Worm (Caenorhabditis elegans): ENCODE measurements around the gene clc-18.

clc-18 gene

DNA sequence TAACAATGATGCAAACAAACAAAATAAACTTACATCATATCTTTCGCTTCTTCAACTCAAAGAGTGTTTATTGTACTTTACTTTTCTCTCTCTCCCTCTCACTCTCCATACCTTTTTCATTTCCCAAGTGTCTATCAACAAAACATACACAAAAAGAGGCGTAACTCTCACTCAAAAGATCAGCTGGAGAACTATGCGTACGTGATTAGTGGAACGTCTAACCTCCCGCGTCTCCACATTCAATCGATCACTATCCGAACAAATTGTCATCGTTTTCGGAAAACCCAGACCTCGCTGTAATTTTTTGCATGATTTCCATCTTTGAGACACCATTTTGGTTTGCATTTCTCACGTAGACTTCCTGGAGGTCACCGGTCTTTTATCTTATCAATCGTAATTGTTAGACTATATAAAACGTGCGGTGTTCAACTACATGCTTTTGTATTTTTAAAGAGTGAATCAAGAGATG is 21.7 kb upstream of the clc-18 start, which contains the start of gene nhr-57 (continued):
- TF ChIP-seq elt-3 (tag; optimal IDR thresholded peaks at IDR 0.05) (peak in 3 of 6 experiments; percentile 39 to 98 (median 89)), nhr-76 (tag; optimal IDR thresholded peaks at IDR 0.05) (no peak), aly-2 (tag; optimal IDR thresholded peaks at IDR 0.05) (no peak), aha-1 (tag; optimal IDR thresholded peaks at IDR 0.05) (peak; percentile 100), ces-1 (GFP tag; optimal IDR thresholded peaks at IDR 0.05) (no peak), C16A3.4 (tag; optimal IDR thresholded peaks at IDR 0.05) (peak; percentile 59), snu-23 (GFP tag; optimal IDR thresholded peaks at IDR 0.05) (peak; percentile 76), mep-1 (tag; optimal IDR thresholded peaks at IDR 0.05) (peak; percentile 50), sup-37 (GFP tag; optimal IDR thresholded peaks at IDR 0.05) (peak; percentile 54), zip-4 (GFP tag; optimal IDR thresholded peaks at IDR 0.05) (no peak), jun-1 (tag; optimal IDR thresholded peaks at IDR 0.05) (peak; percentile 26), xbp-1 (tag; optimal IDR thresholded peaks at IDR 0.05) (no peak), ceh-82 (tag; optimal IDR thresholded peaks at IDR 0.05) (peak in 1 of 3 experiments; percentile 32), nhr-12 (tag; optimal IDR thresholded peaks at IDR 0.05) (no peak), skn-1 (tag; optimal IDR thresholded peaks at IDR 0.05) (peak; percentile 92), lin-13 (GFP tag; optimal IDR thresholded peaks at IDR 0.05) (peak; percentile 9), nhr-77 (tag; optimal IDR thresholded peaks at IDR 0.05) (peak; percentile 83), nhr-11 (tag; optimal IDR thresholded peaks at IDR 0.05) (no peak), swsn-7 (tag; optimal IDR thresholded peaks at IDR 0.05) (peak; percentile 51), fkh-4 (tag; optimal IDR thresholded peaks at IDR 0.05; ENCODE audit: borderline replicate concordance) (no peak), blmp-1 (tag; optimal IDR thresholded peaks at IDR 0.05) (peak; percentile 93), fkh-8 (tag; optimal IDR thresholded peaks at IDR 0.05) (peak; percentile 51)

DNA sequence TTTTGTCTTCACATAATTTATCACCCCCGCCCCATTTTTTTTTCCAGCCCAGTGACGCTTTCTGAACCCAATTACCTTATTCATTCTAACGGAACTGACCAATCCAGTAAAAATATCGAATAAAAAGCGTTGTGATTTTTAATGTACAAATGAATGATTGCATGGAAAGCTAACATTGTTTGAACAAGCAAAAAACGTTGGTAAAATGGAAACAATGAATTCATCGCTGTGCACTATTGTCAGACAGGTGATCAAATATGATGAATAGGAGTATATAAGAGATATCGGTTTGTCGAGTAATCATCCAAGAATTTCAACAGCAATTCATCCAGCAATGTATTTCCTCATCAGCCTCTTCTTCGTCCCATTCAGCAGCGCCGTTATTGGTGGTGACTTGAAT is 19.8 kb upstream of the clc-18 start, which contains the start of gene phat-4:
Gene phat-4 (plus strand): TSS at position 301 of the 400 bp plus-strand sequence.
- TF ChIP-seq nhr-19 (GFP tag; conservative IDR thresholded peaks at IDR 0.05) (no peak), aha-1 (tag; optimal IDR thresholded peaks at IDR 0.05) (no peak), egl-27 (tag; optimal IDR thresholded peaks at IDR 0.05) (no peak), vab-15 (tag; optimal IDR thresholded peaks at IDR 0.05) (no peak), lsy-2 (tag; optimal IDR thresholded peaks at IDR 0.05) (no peak)

DNA sequence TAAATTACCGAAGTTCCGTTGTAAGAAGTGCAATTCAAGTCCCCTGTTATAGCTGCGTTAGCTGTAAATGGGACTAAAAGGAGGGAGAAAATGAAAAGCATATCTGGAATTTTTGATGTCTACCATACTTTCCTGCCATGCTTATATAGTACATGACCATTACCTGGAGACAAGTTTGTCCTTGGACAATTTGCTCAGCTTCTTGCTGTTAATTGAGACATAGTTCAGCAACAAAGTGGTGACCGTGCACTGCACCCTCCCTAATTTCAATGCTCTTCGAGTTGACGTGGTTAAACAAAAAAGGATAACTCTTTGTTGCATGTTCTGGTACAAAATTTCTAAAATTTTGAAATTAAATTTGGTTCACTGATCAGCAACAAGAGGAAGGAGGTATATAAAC is 17.7 kb upstream of the clc-18 start, which contains the start of gene T05B4.13:
Gene T05B4.13 (minus strand): TSS at position 101 of the 400 bp plus-strand sequence.
- TF ChIP-seq vab-15 (tag; optimal IDR thresholded peaks at IDR 0.05) = no peak
- TF ChIP-seq dpl-1 (GFP tag; optimal IDR thresholded peaks at IDR 0.05) = no peak
- TF ChIP-seq unc-62 (GFP tag; optimal IDR thresholded peaks at IDR 0.05) = no peak
- TF ChIP-seq lir-3 (tag; optimal IDR thresholded peaks at IDR 0.05; ENCODE audit: poor library complexity) = no peak
- no peak for TF ChIP-seq ceh-63 (GFP tag; optimal IDR thresholded peaks at IDR 0.05)
- TF ChIP-seq alr-1 (tag; optimal IDR thresholded peaks at IDR 0.05; ENCODE audit: borderline replicate concordance) = no peak
- no peak for TF ChIP-seq unc-86 (tag; optimal IDR thresholded peaks at IDR 0.05)
- TF ChIP-seq aly-2 (tag; optimal IDR thresholded peaks at IDR 0.05) = no peak
- no peak for TF ChIP-seq sptf-1 (tag; optimal IDR thresholded peaks at IDR 0.05)
- TF ChIP-seq pax-3 (tag; optimal IDR thresholded peaks at IDR 0.05) = no peak
- no peak for TF ChIP-seq fos-1 (tag; optimal IDR thresholded peaks at IDR 0.05)
- no peak for TF ChIP-seq xbp-1 (tag; optimal IDR thresholded peaks at IDR 0.05)
- TF ChIP-seq hlh-17 (GFP tag; optimal IDR thresholded peaks at IDR 0.05; ENCODE audit: borderline replicate concordance) = no peak
- no peak for TF ChIP-seq tlp-1 (tag; optimal IDR thresholded peaks at IDR 0.05)
- TF ChIP-seq F16B12.6 (tag; optimal IDR thresholded peaks at IDR 0.05) = no peak
- no peak for TF ChIP-seq irx-1 (tag; optimal IDR thresholded peaks at IDR 0.05)
- no peak for TF ChIP-seq C34B4.2 (tag; optimal IDR thresholded peaks at IDR 0.05)
- TF ChIP-seq pag-3 (tag; optimal IDR thresholded peaks at IDR 0.05; ENCODE audit: borderline replicate concordance, insufficient read depth) = no peak
- TF ChIP-seq nhr-11 (tag; optimal IDR thresholded peaks at IDR 0.05) = no peak
- TF ChIP-seq ets-5 (GFP tag; IDR thresholded peaks at IDR 0.05) = no peak
